Fruit fly (Drosophila melanogaster) whole organism, prepupa: ENCODE data around the gene Saf6.

Experiments used
- Blimp-1 ChIP-seq: fragments of 200-800 bp; sonication (Bioruptor generic); optimal IDR thresholded peaks from 3 replicates; lab custom pipeline; 2017; ENCODE audit warnings: missing biosample characterization, missing genetic modification characterization, mild to moderate bottlenecking, moderate library complexity, missing genetic modification reagents
- CG10669 ChIP-seq: fragments of 200-800 bp; sonication (Bioruptor generic); optimal IDR thresholded peaks from 3 replicates; lab custom pipeline; 2018; ENCODE audit warnings: missing biosample characterization, mild to moderate bottlenecking, missing genetic modification characterization, moderate library complexity
- CG11294 ChIP-seq: fragments of 200-800 bp; sonication (Bioruptor generic); IDR thresholded peaks from 2 replicates; pipeline ENCODE4 v1.3.6; 2022; ENCODE audit warnings: missing biosample characterization, missing genetic modification characterization
- CG15336 ChIP-seq: fragments of 200-800 bp; sonication (Bioruptor generic); IDR thresholded peaks from 2 replicates; pipeline ENCODE4 v1.3.6; 2022; ENCODE audit warnings: missing biosample characterization, missing genetic modification characterization
- CG16779 ChIP-seq: fragments of 200-800 bp; sonication (Bioruptor generic); optimal IDR thresholded peaks from 3 replicates; lab custom pipeline; 2017; ENCODE audit warnings: missing biosample characterization, mild to moderate bottlenecking, missing genetic modification characterization
- CG3032 ChIP-seq: fragments of 200-800 bp; optimal IDR thresholded peaks from 2 replicates; lab custom pipeline; 2019; ENCODE audit warnings: missing biosample characterization, mild to moderate bottlenecking, missing genetic modification characterization, moderate library complexity
- CG31627 ChIP-seq: fragments of 200-800 bp; sonication (Bioruptor generic); optimal IDR thresholded peaks from 3 replicates; lab custom pipeline; 2016; ENCODE audit warnings: missing biosample characterization, missing genetic modification characterization
- CG32006 ChIP-seq: fragments of 200-800 bp; sonication (Bioruptor generic); optimal IDR thresholded peaks from 3 replicates; lab custom pipeline; 2017; ENCODE audit warnings: missing biosample characterization, mild to moderate bottlenecking, missing genetic modification characterization
- CG3919 ChIP-seq: fragments of 200-800 bp; sonication (Bioruptor generic); optimal IDR thresholded peaks from 3 replicates; lab custom pipeline; 2016; ENCODE audit warnings: missing biosample characterization, missing genetic modification characterization
- CG6276 ChIP-seq: fragments of 200-800 bp; sonication (Bioruptor generic); optimal IDR thresholded peaks from 2 replicates; lab custom pipeline; 2017; ENCODE audit warnings: missing biosample characterization, mild to moderate bottlenecking, missing genetic modification characterization
- CG6792 ChIP-seq: fragments of 200-800 bp; sonication (Bioruptor generic); optimal IDR thresholded peaks from 3 replicates; lab custom pipeline; 2016; ENCODE audit warnings: missing biosample characterization, missing genetic modification characterization
- CG6808 ChIP-seq: fragments of 200-800 bp; sonication (Bioruptor generic); optimal IDR thresholded peaks from 3 replicates; lab custom pipeline; 2017; ENCODE audit warnings: missing biosample characterization, missing genetic modification characterization, mild to moderate bottlenecking, moderate library complexity, missing genetic modification reagents
- CG6854 ChIP-seq: fragments of 200-800 bp; sonication (Bioruptor generic); optimal IDR thresholded peaks from 2 replicates; lab custom pipeline; 2017; ENCODE audit warnings: missing biosample characterization, mild to moderate bottlenecking, missing genetic modification characterization
- CG7368 ChIP-seq: fragments of 200-800 bp; sonication (Bioruptor generic); optimal IDR thresholded peaks from 3 replicates; lab custom pipeline; 2016; ENCODE audit warnings: missing biosample characterization, missing genetic modification characterization
- CG8119 ChIP-seq: fragments of 200-800 bp; sonication (Bioruptor generic); IDR thresholded peaks from 3 replicates; pipeline ENCODE4 v1.3.6; 2022; ENCODE audit warnings: missing biosample characterization, missing genetic modification characterization
- CG8319 ChIP-seq: fragments of 200-800 bp; sonication (Bioruptor generic); optimal IDR thresholded peaks from 3 replicates; lab custom pipeline; 2016; ENCODE audit warnings: missing biosample characterization, missing genetic modification characterization
- CG8632 ChIP-seq: fragments of 200-800 bp; sonication (Bioruptor generic); optimal IDR thresholded peaks from 3 replicates; lab custom pipeline; 2016; ENCODE audit warnings: missing biosample characterization, missing genetic modification characterization
- Eip78C ChIP-seq: fragments of 200-800 bp; sonication (Bioruptor generic); peaks from one replicate; lab custom pipeline; 2016; ENCODE audit warnings: missing biosample characterization, missing genetic modification characterization
- Eip93F ChIP-seq: fragments of 200-800 bp; sonication (Bioruptor generic); optimal IDR thresholded peaks from 2 replicates; lab custom pipeline; 2016; ENCODE audit warnings: missing biosample characterization, mild to moderate bottlenecking, missing genetic modification characterization
- Gug ChIP-seq: fragments of 200-800 bp; sonication (Bioruptor generic); IDR thresholded peaks from 2 replicates; pipeline ENCODE4 v1.3.6; 2022; ENCODE audit warnings: missing biosample characterization, missing genetic modification characterization
- Hr38 ChIP-seq: sonication (Bioruptor generic); optimal IDR thresholded peaks from 2 replicates; lab custom pipeline; 2016; ENCODE audit warnings: missing biosample characterization, missing genetic modification characterization
- Lpt ChIP-seq: fragments of 200-800 bp; sonication (Bioruptor generic); optimal IDR thresholded peaks from 3 replicates; lab custom pipeline; 2016; ENCODE audit warnings: missing biosample characterization, missing genetic modification characterization
- Met ChIP-seq: fragments of 200-800 bp; sonication (Bioruptor generic); optimal IDR thresholded peaks from 3 replicates; lab custom pipeline; 2016; ENCODE audit warnings: missing biosample characterization, missing genetic modification characterization
- OdsH ChIP-seq: fragments of 200-800 bp; sonication (Bioruptor generic); optimal IDR thresholded peaks from 3 replicates; lab custom pipeline; 2016; ENCODE audit warnings: missing biosample characterization, missing genetic modification characterization
- Sox102F ChIP-seq: fragments of 200-800 bp; sonication (Bioruptor generic); optimal IDR thresholded peaks from 2 replicates; lab custom pipeline; 2016; ENCODE audit warnings: missing biosample characterization, mild to moderate bottlenecking, missing genetic modification characterization
- Sox14 ChIP-seq: fragments of 200-800 bp; sonication (Bioruptor generic); optimal IDR thresholded peaks from 3 replicates; lab custom pipeline; 2016; ENCODE audit warnings: missing biosample characterization, missing genetic modification characterization
- Sox15 ChIP-seq: fragments of 200-800 bp; sonication (Bioruptor generic); optimal IDR thresholded peaks from 3 replicates; lab custom pipeline; 2016; ENCODE audit warnings: missing biosample characterization, missing genetic modification characterization
- achi ChIP-seq: fragments of 200-800 bp; sonication (Bioruptor generic); optimal IDR thresholded peaks from 3 replicates; lab custom pipeline; 2016; ENCODE audit warnings: missing biosample characterization, missing genetic modification characterization
- cyc ChIP-seq: fragments of 200-800 bp; sonication (Bioruptor generic); optimal IDR thresholded peaks from 3 replicates; lab custom pipeline; 2016; ENCODE audit warnings: missing biosample characterization, missing genetic modification characterization
- dac ChIP-seq: fragments of 200-800 bp; sonication (Bioruptor generic); optimal IDR thresholded peaks from 2 replicates; lab custom pipeline; 2017; ENCODE audit warnings: missing biosample characterization, mild to moderate bottlenecking, missing genetic modification characterization
- dsx ChIP-seq: fragments of 200-800 bp; optimal IDR thresholded peaks from 3 replicates; lab custom pipeline; 2019; ENCODE audit warnings: missing biosample characterization, mild to moderate bottlenecking, missing genetic modification characterization, moderate library complexity; ENCODE audit not compliant: poor library complexity, severe bottlenecking
- eg ChIP-seq: fragments of 200-800 bp; sonication (Bioruptor generic); IDR thresholded peaks from 3 replicates; pipeline ENCODE4 v1.3.6; 2022; ENCODE audit warnings: missing biosample characterization, missing genetic modification characterization
- esn ChIP-seq: fragments of 200-800 bp; sonication (Bioruptor generic); optimal IDR thresholded peaks from 2 replicates; lab custom pipeline; 2016; ENCODE audit warnings: missing biosample characterization, mild to moderate bottlenecking, missing genetic modification characterization, moderate library complexity
- fd59A ChIP-seq: fragments of 200-800 bp; sonication (Bioruptor generic); optimal IDR thresholded peaks from 2 replicates; lab custom pipeline; 2017; ENCODE audit warnings: missing biosample characterization, mild to moderate bottlenecking, missing genetic modification characterization, missing genetic modification reagents
- fd85E ChIP-seq: fragments of 200-800 bp; sonication (Bioruptor generic); optimal IDR thresholded peaks from 3 replicates; lab custom pipeline; 2016; ENCODE audit warnings: missing biosample characterization, missing genetic modification characterization
- fkh ChIP-seq: fragments of 200-800 bp; sonication (Bioruptor generic); optimal IDR thresholded peaks from 3 replicates; lab custom pipeline; 2017; ENCODE audit warnings: missing biosample characterization, mild to moderate bottlenecking, missing genetic modification characterization, moderate library complexity
- net ChIP-seq: fragments of 200-800 bp; sonication (Bioruptor generic); optimal IDR thresholded peaks from 3 replicates; lab custom pipeline; 2016; ENCODE audit warnings: missing biosample characterization, missing genetic modification characterization
- salr ChIP-seq, 2 experiments: fragments of 200-800 bp; sonication (Bioruptor generic); optimal IDR thresholded peaks; 3 replicates each; lab custom pipeline; 2016 to 2018; ENCODE audit warnings: missing biosample characterization in 2 of 2, missing genetic modification characterization in 2 of 2, mild to moderate bottlenecking in 1 of 2
- spab ChIP-seq: fragments of 200-800 bp; sonication (Bioruptor generic); optimal IDR thresholded peaks from 2 replicates; lab custom pipeline; 2017; ENCODE audit warnings: missing biosample characterization, mild to moderate bottlenecking, missing genetic modification characterization, missing genetic modification reagents
- svp ChIP-seq: fragments of 200-800 bp; sonication (Bioruptor generic); peaks from one replicate; lab custom pipeline; 2016; ENCODE audit warnings: missing biosample characterization, missing genetic modification characterization
- vri ChIP-seq: fragments of 200-800 bp; sonication (Bioruptor generic); optimal IDR thresholded peaks from 3 replicates; lab custom pipeline; 2016; ENCODE audit warnings: missing biosample characterization, mild to moderate bottlenecking, missing genetic modification characterization

Gene Saf6

dm6 chr2L:850727-851257 is 35.0 kb upstream of the Saf6 start, which contains the start of gene drongo (continued):
- no peak for TF ChIP-seq dac (GFP tag; lab: Kevin White, UChicago)
- TF ChIP-seq CG32006: no peak
- peak; percentile 27 for TF ChIP-seq CG3919 (GFP tag; lab: Kevin White, UChicago)
- peak; percentile 51; the same call in 1 of the 3 replicates for TF ChIP-seq eg
- peak; percentile 27 for TF ChIP-seq Met (GFP tag; lab: Kevin White, UChicago)
- TF ChIP-seq achi: no peak
- TF ChIP-seq Sox102F (GFP tag; lab: Kevin White, UChicago): no peak
- TF ChIP-seq CG15336 (GFP tag; lab: Robert Waterston, UW): peak; percentile 46; the same call in 1 of the 2 replicates
- peak; percentile 37 for TF ChIP-seq CG6808 (GFP tag; lab: Kevin White, UChicago)
- TF ChIP-seq dsx (GFP tag; lab: Kevin White, UChicago): peak; percentile 58
- peak; percentile 40 for TF ChIP-seq Lpt (GFP tag; lab: Kevin White, UChicago)
- TF ChIP-seq Sox14 (GFP tag; lab: Kevin White, UChicago): peak; percentile 60
- TF ChIP-seq CG3032 (tag; lab: Kevin White, UChicago): peak; percentile 11
- TF ChIP-seq CG6854 (GFP tag; lab: Kevin White, UChicago): peak; percentile 70
- no peak for TF ChIP-seq salr (GFP tag; optimal IDR thresholded peaks at IDR 0.05; lab: Kevin White, UChicago)
- TF ChIP-seq CG11294 (GFP tag; lab: Robert Waterston, UW): no peak
- TF ChIP-seq CG6276: no peak
- TF ChIP-seq fd59A: no peak

- TF ChIP-seq esn: no peak
- TF ChIP-seq CG16779 (tag; lab: Kevin White, UChicago): no peak
- TF ChIP-seq Lpt (GFP tag; lab: Kevin White, UChicago): no peak
- no peak for TF ChIP-seq Sox102F (GFP tag; lab: Kevin White, UChicago)
Observed at dm6 chr2L:849787-850512, 34.2 kb upstream of the Saf6 start.

- peak; percentile 99 for TF ChIP-seq svp (GFP tag; lab: Kevin White, UChicago)
- no peak for TF ChIP-seq net (GFP tag; lab: Kevin White, UChicago)
- peak; percentile 32 for TF ChIP-seq Eip93F (GFP tag; lab: Kevin White, UChicago)
- TF ChIP-seq CG8119 (GFP tag; lab: Robert Waterston, UW): no peak
- no peak for TF ChIP-seq CG8632
- no peak for TF ChIP-seq CG6792 (GFP tag; lab: Kevin White, UChicago)
- TF ChIP-seq CG31627 (GFP tag; lab: Kevin White, UChicago): no peak
- TF ChIP-seq CG10669 (GFP tag; lab: Kevin White, UChicago): no peak
Observed at dm6 chr2L:849138-849744, 33.5 kb upstream of the Saf6 start.

dm6 chr2L:847988-848622 is 32.4 kb upstream of the Saf6 start:
- TF ChIP-seq Eip78C (peak; percentile 91), CG7368 (GFP tag; lab: Kevin White, UChicago) (peak; percentile 80), CG6808 (GFP tag; lab: Kevin White, UChicago) (peak; percentile 72), CG16779 (tag; lab: Kevin White, UChicago) (peak; percentile 31), Sox15 (GFP tag; lab: Kevin White, UChicago) (peak; percentile 53), CG6792 (GFP tag; lab: Kevin White, UChicago) (peak; percentile 82), OdsH (GFP tag; lab: Kevin White, UChicago) (peak; percentile 69), Blimp-1 (GFP tag; lab: Kevin White, UChicago) (peak; percentile 63), fd85E (GFP tag; lab: Kevin White, UChicago) (peak; percentile 62), spab (GFP tag; lab: Kevin White, UChicago) (peak; percentile 67), CG8319 (GFP tag; lab: Kevin White, UChicago) (peak; percentile 44), dsx (GFP tag; lab: Kevin White, UChicago) (peak; percentile 74), Gug (GFP tag; lab: Robert Waterston, UW) (peak; percentile 36; the same call in 1 of the 2 replicates), CG6276 (peak; percentile 6), dac (GFP tag; lab: Kevin White, UChicago) (peak; percentile 40), vri (GFP tag; lab: Kevin White, UChicago) (peak; percentile 88), Hr38 (GFP tag; lab: Kevin White, UChicago) (no peak), Sox102F (GFP tag; lab: Kevin White, UChicago) (peak; percentile 91), cyc (GFP tag; lab: Kevin White, UChicago) (peak; percentile 88), CG10669 (GFP tag; lab: Kevin White, UChicago) (peak; percentile 73), CG8632 (peak; percentile 79), CG3919 (GFP tag; lab: Kevin White, UChicago) (peak; percentile 87), fkh (no peak)
